Worm (Caenorhabditis elegans): ENCODE results near the gene grd-5.

grd-5 gene

ce11 chrV:8599192-8599591 is 19.6 kb upstream of the grd-5 start, which contains the start of gene F41E6.7:
TSS of gene F41E6.7 (minus strand) at chrV:8599292.
- no peak for TF ChIP-seq ztf-23 (GFP tag; IDR thresholded peaks at IDR 0.05)
- TF ChIP-seq ref-1 (GFP tag; conservative IDR thresholded peaks at IDR 0.05), result no peak
- TF ChIP-seq flt-1 (GFP tag; IDR thresholded peaks at IDR 0.05), result no peak
- TF ChIP-seq tab-1 (GFP tag; IDR thresholded peaks at IDR 0.05), result no peak
- no peak for TF ChIP-seq T22C8.4 (GFP tag; IDR thresholded peaks at IDR 0.05)
- no peak for TF ChIP-seq cog-1 (tag; optimal IDR thresholded peaks at IDR 0.05)
- TF ChIP-seq klf-2 (GFP tag; conservative IDR thresholded peaks at IDR 0.05), result no peak
- TF ChIP-seq med-1 (GFP tag; optimal IDR thresholded peaks at IDR 0.05; ENCODE audit: insufficient read depth), result no peak
- TF ChIP-seq ztf-29 (GFP tag; IDR thresholded peaks at IDR 0.05), result no peak

- no peak for TF ChIP-seq cog-1 (tag; optimal IDR thresholded peaks at IDR 0.05)
- TF ChIP-seq flt-1 (GFP tag; IDR thresholded peaks at IDR 0.05), result no peak
- no peak for TF ChIP-seq klf-2 (GFP tag; conservative IDR thresholded peaks at IDR 0.05)
- no peak for TF ChIP-seq tab-1 (GFP tag; IDR thresholded peaks at IDR 0.05)
- TF ChIP-seq ztf-29 (GFP tag; IDR thresholded peaks at IDR 0.05), result no peak
- no peak for TF ChIP-seq ref-1 (GFP tag; conservative IDR thresholded peaks at IDR 0.05)
- no peak for TF ChIP-seq med-1 (GFP tag; optimal IDR thresholded peaks at IDR 0.05; ENCODE audit: insufficient read depth)
- TF ChIP-seq ztf-23 (GFP tag; IDR thresholded peaks at IDR 0.05), result no peak
- TF ChIP-seq T22C8.4 (GFP tag; IDR thresholded peaks at IDR 0.05), result no peak
Measured at ce11 chrV:8599957-8600356, 18.9 kb upstream of the grd-5 start.

DNA sequence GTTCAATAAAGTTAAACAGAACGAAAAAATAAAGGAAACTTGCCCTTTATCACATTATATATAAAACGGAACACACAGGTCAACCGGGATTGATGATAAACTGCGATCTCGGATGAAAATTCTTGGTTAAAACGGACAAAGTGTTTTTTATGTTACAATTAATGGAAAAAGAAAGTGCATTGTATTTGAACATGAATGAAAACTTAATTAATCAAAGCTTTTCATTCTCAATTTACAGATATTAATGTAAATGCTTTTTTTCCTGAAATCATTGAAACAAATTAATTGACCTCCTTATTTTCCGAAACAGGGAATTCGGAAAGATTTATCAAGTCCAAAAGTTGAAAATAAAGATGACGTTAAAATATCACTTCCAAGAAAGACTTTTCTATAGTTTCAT is 17.4 kb upstream of the grd-5 start, which contains the start of gene F41E6.8:
Gene F41E6.8 (minus strand): TSS at position 101 of the 400 bp plus-strand sequence.
- TF ChIP-seq tab-1 (GFP tag; IDR thresholded peaks at IDR 0.05) (no peak), ztf-29 (GFP tag; IDR thresholded peaks at IDR 0.05) (no peak), T22C8.4 (GFP tag; IDR thresholded peaks at IDR 0.05) (no peak), ztf-23 (GFP tag; IDR thresholded peaks at IDR 0.05) (no peak), flt-1 (GFP tag; IDR thresholded peaks at IDR 0.05) (no peak), ref-1 (GFP tag; conservative IDR thresholded peaks at IDR 0.05) (no peak), klf-2 (GFP tag; conservative IDR thresholded peaks at IDR 0.05) (no peak), med-1 (GFP tag; optimal IDR thresholded peaks at IDR 0.05; ENCODE audit: insufficient read depth) (no peak), cog-1 (tag; optimal IDR thresholded peaks at IDR 0.05) (no peak)

DNA sequence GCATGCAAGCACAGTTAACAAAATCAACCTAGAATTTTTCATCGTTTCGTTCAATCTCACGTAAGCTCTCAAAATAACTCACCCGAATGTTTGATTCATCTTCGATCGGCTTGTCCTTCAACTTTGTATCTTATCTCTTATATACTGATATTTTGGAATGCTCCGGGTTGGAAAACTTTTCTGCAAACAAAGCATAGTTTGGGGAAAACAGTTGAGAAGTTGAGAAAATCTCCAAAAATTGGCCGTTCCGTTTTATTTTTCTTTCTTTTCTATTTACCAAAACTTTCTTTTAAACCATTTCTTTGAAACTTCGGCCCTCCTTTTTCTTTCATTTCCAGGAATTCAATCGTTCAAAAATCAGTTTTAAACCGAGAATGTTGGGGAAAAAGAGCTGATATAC is 16.2 kb upstream of the grd-5 start, which contains the start of gene F41E6.15:
Gene F41E6.15 (minus strand): TSS at position 101 of the 400 bp plus-strand sequence.
- TF ChIP-seq med-1 (GFP tag; optimal IDR thresholded peaks at IDR 0.05; ENCODE audit: insufficient read depth) (no peak), ztf-29 (GFP tag; IDR thresholded peaks at IDR 0.05) (no peak), T22C8.4 (GFP tag; IDR thresholded peaks at IDR 0.05) (no peak), flt-1 (GFP tag; IDR thresholded peaks at IDR 0.05) (no peak), ref-1 (GFP tag; conservative IDR thresholded peaks at IDR 0.05) (no peak), tab-1 (GFP tag; IDR thresholded peaks at IDR 0.05) (no peak), ztf-23 (GFP tag; IDR thresholded peaks at IDR 0.05) (no peak), klf-2 (GFP tag; conservative IDR thresholded peaks at IDR 0.05) (no peak), cog-1 (tag; optimal IDR thresholded peaks at IDR 0.05) (no peak)

DNA sequence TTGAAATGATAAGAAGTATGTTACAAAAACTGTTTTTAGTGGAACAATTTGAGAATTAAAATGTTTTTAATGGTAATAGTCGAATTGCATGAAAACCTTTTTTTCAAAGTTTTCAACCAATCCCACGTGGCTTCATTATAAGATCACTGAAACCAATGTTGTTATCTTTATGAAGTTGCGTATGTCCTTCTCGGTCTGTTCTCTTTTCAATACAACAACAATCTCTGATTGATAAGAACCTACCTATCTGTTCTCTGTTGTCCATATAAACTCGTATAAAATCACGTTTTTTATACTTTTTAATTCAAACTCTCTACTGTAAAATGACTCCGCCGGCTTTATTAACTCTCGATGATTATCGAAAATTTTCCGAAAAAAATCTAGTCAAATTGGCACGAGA is 15.6 kb upstream of the grd-5 start, which contains the start of gene F41E6.5:
Gene F41E6.5 (plus strand): TSS at position 209 of the 400 bp plus-strand sequence.
- TF ChIP-seq tab-1 (GFP tag; IDR thresholded peaks at IDR 0.05) (no peak), ztf-29 (GFP tag; IDR thresholded peaks at IDR 0.05) (no peak), ref-1 (GFP tag; conservative IDR thresholded peaks at IDR 0.05) (no peak), med-1 (GFP tag; optimal IDR thresholded peaks at IDR 0.05; ENCODE audit: insufficient read depth) (no peak), cog-1 (tag; optimal IDR thresholded peaks at IDR 0.05) (no peak), flt-1 (GFP tag; IDR thresholded peaks at IDR 0.05) (no peak), ztf-23 (GFP tag; IDR thresholded peaks at IDR 0.05) (no peak), T22C8.4 (GFP tag; IDR thresholded peaks at IDR 0.05) (no peak), klf-2 (GFP tag; conservative IDR thresholded peaks at IDR 0.05) (no peak)

DNA sequence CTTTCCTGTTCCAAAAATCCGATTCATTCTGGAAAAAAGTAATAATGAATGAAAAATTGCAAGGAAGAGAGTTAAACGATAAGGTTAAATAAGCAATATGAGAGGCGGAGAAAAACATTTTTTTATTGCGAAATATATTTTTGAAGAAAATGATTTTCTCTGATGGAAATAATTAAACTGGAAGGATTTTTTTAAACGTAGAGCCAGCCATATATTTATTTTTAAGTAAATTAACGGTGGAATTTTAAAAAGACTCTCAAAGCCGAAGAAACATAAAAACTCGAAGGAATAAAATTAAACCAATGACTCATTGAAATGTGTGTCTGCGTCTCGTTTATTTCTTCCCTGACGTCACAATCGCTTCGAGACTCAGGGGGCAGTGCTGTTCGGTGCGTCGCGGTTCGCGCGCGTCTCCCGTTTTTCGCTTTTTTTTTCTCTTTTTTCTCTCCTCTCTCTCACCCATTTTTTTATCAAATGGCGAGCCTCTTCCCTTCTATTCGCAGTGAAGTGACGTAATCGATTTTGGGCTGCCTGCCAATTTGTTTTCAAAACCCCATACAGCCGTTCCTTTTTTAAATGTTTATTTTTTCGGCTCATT is 12.6 kb upstream of the grd-5 start, which contains the start of gene vps-60:
Gene vps-60 (minus strand): TSS at position 30 of the 598 bp plus-strand sequence.
- peak; percentile 71 for TF ChIP-seq cog-1 (tag; optimal IDR thresholded peaks at IDR 0.05)
- no peak for TF ChIP-seq klf-2 (GFP tag; conservative IDR thresholded peaks at IDR 0.05)
- TF ChIP-seq ztf-23 (GFP tag; IDR thresholded peaks at IDR 0.05), result 0 out of 2 replicates have a peak, but pooled peaks have one; percentile 31
- 0 out of 2 replicates have a peak, but pooled peaks have one; percentile 26 for TF ChIP-seq flt-1 (GFP tag; IDR thresholded peaks at IDR 0.05)
- no peak for TF ChIP-seq med-1 (GFP tag; optimal IDR thresholded peaks at IDR 0.05; ENCODE audit: insufficient read depth)
- TF ChIP-seq tab-1 (GFP tag; IDR thresholded peaks at IDR 0.05), result no peak
- TF ChIP-seq ref-1 (GFP tag; conservative IDR thresholded peaks at IDR 0.05), result no peak

DNA sequence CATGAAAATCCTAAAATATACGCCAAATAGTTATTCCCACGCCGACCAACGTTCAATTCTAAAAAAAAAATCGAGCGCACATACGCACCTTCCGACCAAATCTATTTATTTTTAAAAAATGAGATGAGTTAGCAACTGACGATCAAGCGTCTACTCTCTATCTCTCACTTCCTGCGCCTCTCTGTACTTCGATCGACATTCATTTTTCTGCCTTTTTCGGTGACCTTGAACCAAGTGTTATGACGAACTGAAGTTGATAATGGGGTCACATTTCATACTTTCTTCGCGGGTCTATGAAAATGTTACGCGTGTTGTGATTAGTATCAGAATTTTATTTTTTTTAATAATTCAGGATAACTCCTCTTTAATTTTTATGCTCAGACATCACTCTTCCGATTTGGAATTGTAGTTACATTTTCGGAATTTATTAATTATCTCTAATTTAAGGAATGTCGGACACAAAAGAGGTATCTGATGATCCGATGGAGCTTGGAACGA is 11.4 kb upstream of the grd-5 start, which contains the start of gene smk-1:
Gene smk-1 (plus strand): TSS at position 448 of the 498 bp plus-strand sequence.
- TF ChIP-seq tab-1 (GFP tag; IDR thresholded peaks at IDR 0.05), result no peak
- no peak for TF ChIP-seq klf-2 (GFP tag; conservative IDR thresholded peaks at IDR 0.05)

- TF ChIP-seq cog-1 (tag; optimal IDR thresholded peaks at IDR 0.05) (no peak), ztf-23 (GFP tag; IDR thresholded peaks at IDR 0.05) (no peak), tab-1 (GFP tag; IDR thresholded peaks at IDR 0.05) (no peak)
Measured at ce11 chrV:8608483-8608882, 10.3 kb upstream of the grd-5 start.

DNA sequence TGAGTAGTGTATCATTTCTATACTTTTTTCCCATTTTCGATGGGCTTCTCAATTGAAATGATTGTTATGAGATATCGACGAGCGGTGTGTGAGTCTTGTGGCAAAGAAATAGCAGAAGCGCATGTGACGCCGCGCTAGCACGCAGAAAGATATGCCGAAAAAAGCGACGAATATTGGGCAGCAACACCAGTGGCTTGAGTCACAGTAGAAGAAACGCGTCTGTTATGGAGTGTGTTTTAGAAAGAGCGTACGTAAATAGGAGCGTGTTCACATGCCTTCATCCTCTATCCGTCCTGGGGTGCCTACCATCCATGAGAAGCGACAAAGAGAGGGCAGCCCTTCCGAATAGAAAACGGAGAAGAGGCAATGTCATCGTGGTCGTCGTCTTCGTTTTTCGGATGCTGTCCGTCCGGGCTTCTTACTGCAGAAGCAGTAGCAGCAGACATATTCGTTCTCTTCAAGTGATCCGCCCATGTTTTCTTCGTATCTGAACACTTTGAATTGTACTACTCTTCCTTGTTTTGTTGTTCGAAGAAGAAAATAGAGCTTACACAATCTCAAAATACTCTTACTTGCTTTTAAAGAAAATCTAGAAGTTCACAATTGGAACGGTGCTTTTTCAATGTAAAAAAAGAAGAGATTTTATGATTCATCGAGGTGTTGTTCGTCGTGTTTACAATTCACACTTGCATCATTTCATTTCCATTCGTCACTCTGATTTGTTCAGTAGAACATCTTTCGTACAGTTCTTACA is 8.9 kb upstream of the grd-5 start:
- no peak for TF ChIP-seq ref-1 (GFP tag; conservative IDR thresholded peaks at IDR 0.05)
- TF ChIP-seq ztf-23 (GFP tag; IDR thresholded peaks at IDR 0.05), result 0 out of 2 replicates have a peak, but pooled peaks have one; percentile 42
- no peak for TF ChIP-seq klf-2 (GFP tag; conservative IDR thresholded peaks at IDR 0.05)
